Worm (Caenorhabditis elegans) whole organism, mixed stage, embryonic: ENCODE results near the gene rop-1.

ENCODE experiments used
- M03D4.4 ChIP-seq: sonication (generic microtip); optimal IDR thresholded peaks from 2 replicates; lab custom pipeline; 2017; ENCODE audit warnings: mild to moderate bottlenecking, missing genetic modification characterization, missing compliant biosample characterization
- bed-3 ChIP-seq: fragments of 200-800 bp; sonication (Bioruptor generic); optimal IDR thresholded peaks from 3 replicates; lab custom pipeline; 2018; ENCODE audit warnings: mild to moderate bottlenecking, missing genetic modification characterization, moderate library complexity, missing compliant biosample characterization
- blmp-1 ChIP-seq: fragments of 150-350 bp; optimal IDR thresholded peaks from 2 replicates; lab custom pipeline; 2014; ENCODE audit warnings: missing biosample characterization, missing genetic modification characterization
- ceh-43 ChIP-seq: fragments of 200-800 bp; sonication (Bioruptor generic); optimal IDR thresholded peaks from 2 replicates; lab custom pipeline; 2018; ENCODE audit warnings: mild to moderate bottlenecking, missing genetic modification characterization, moderate library complexity, missing compliant biosample characterization
- ceh-83 ChIP-seq: fragments of 200-800 bp; sonication (Bioruptor generic); optimal IDR thresholded peaks from 2 replicates; lab custom pipeline; 2018; ENCODE audit warnings: mild to moderate bottlenecking, missing genetic modification characterization, missing compliant biosample characterization
- cnd-1 ChIP-seq: fragments of 200-800 bp; sonication (Bioruptor generic); optimal IDR thresholded peaks from 2 replicates; lab custom pipeline; 2018; ENCODE audit warnings: mild to moderate bottlenecking, missing genetic modification characterization, missing compliant biosample characterization
- drap-1 ChIP-seq: fragments of 200-800 bp; sonication (Bioruptor generic); optimal IDR thresholded peaks from 3 replicates; lab custom pipeline; 2018; ENCODE audit warnings: mild to moderate bottlenecking, missing genetic modification characterization, missing compliant biosample characterization
- elt-3 ChIP-seq: fragments of 150-350 bp; optimal IDR thresholded peaks from 2 replicates; lab custom pipeline; 2014; ENCODE audit warnings: missing biosample characterization, missing genetic modification characterization
- flh-1 ChIP-seq: fragments of 200-800 bp; sonication (Bioruptor generic); optimal IDR thresholded peaks from 2 replicates; lab custom pipeline; 2018; ENCODE audit warnings: mild to moderate bottlenecking, missing genetic modification characterization, moderate library complexity, missing compliant biosample characterization
- ham-2 ChIP-seq: fragments of 200-800 bp; sonication (Bioruptor generic); optimal IDR thresholded peaks from 2 replicates; lab custom pipeline; 2018; ENCODE audit warnings: mild to moderate bottlenecking, missing genetic modification characterization, missing compliant biosample characterization
- hlh-1 ChIP-seq: fragments of 150-350 bp; optimal IDR thresholded peaks from 2 replicates; lab custom pipeline; 2014; ENCODE audit warnings: missing biosample characterization, missing genetic modification reagents, missing genetic modification characterization
- lin-13 ChIP-seq: fragments of 150-350 bp; optimal IDR thresholded peaks from 2 replicates; lab custom pipeline; 2014; ENCODE audit warnings: missing biosample characterization, missing genetic modification characterization
- lin-32 ChIP-seq: fragments of 200-800 bp; sonication (Bioruptor generic); optimal IDR thresholded peaks from 2 replicates; lab custom pipeline; 2018; ENCODE audit warnings: mild to moderate bottlenecking, missing genetic modification characterization, missing compliant biosample characterization
- lsy-2 ChIP-seq: fragments of 150-350 bp; optimal IDR thresholded peaks from 2 replicates; lab custom pipeline; 2014; ENCODE audit warnings: missing biosample characterization, missing genetic modification characterization
- mab-5 ChIP-seq: fragments of 150-350 bp; optimal IDR thresholded peaks from 2 replicates; lab custom pipeline; 2014; ENCODE audit warnings: missing biosample characterization, missing genetic modification characterization
- mep-1 ChIP-seq: fragments of 150-350 bp; optimal IDR thresholded peaks from 2 replicates; lab custom pipeline; 2017; ENCODE audit warnings: missing biosample characterization, missing genetic modification reagents, missing genetic modification characterization, inconsistent platforms
- mls-2 ChIP-seq: sonication (generic microtip); optimal IDR thresholded peaks from 2 replicates; lab custom pipeline; 2016; ENCODE audit warnings: mild to moderate bottlenecking, missing genetic modification characterization, moderate library complexity, missing compliant biosample characterization
- nhr-12 ChIP-seq: fragments of 150-350 bp; optimal IDR thresholded peaks from 2 replicates; lab custom pipeline; 2014; ENCODE audit warnings: missing biosample characterization, missing genetic modification characterization
- nhr-2 ChIP-seq: fragments of 150-350 bp; optimal IDR thresholded peaks from 2 replicates; lab custom pipeline; 2014; ENCODE audit warnings: missing biosample characterization, missing genetic modification characterization
- nhr-76 ChIP-seq: sonication (generic microtip); optimal IDR thresholded peaks from 2 replicates; lab custom pipeline; 2017; ENCODE audit warnings: missing biosample characterization, missing genetic modification characterization
- sem-2 ChIP-seq: fragments of 200-800 bp; sonication (Bioruptor generic); optimal IDR thresholded peaks from 2 replicates; lab custom pipeline; 2018; ENCODE audit warnings: mild to moderate bottlenecking, missing genetic modification characterization, missing compliant biosample characterization
- snpc-4 ChIP-seq: fragments of 150-350 bp; optimal IDR thresholded peaks from 2 replicates; lab custom pipeline; 2014; ENCODE audit warnings: missing biosample characterization, missing genetic modification characterization
- tbx-8 ChIP-seq: fragments of 200-800 bp; sonication (Bioruptor generic); optimal IDR thresholded peaks from 2 replicates; lab custom pipeline; 2018; ENCODE audit warnings: mild to moderate bottlenecking, missing genetic modification characterization, moderate library complexity, missing compliant biosample characterization
- unc-120 ChIP-seq: sonication (generic microtip); optimal IDR thresholded peaks from 2 replicates; lab custom pipeline; 2017; ENCODE audit warnings: missing genetic modification characterization, missing compliant biosample characterization; ENCODE audit not compliant: poor library complexity, severe bottlenecking
- unc-39 ChIP-seq: fragments of 150-350 bp; optimal IDR thresholded peaks from 2 replicates; lab custom pipeline; 2014; ENCODE audit warnings: missing biosample characterization, missing genetic modification characterization
- unc-62 ChIP-seq: fragments of 150-350 bp; optimal IDR thresholded peaks from 2 replicates; lab custom pipeline; 2014; ENCODE audit warnings: missing biosample characterization, missing genetic modification reagents, missing genetic modification characterization
- zip-8 ChIP-seq: fragments of 150-350 bp; optimal IDR thresholded peaks from 2 replicates; lab custom pipeline; 2014; ENCODE audit warnings: missing biosample characterization, missing genetic modification characterization
- ztf-11 ChIP-seq: fragments of 150-350 bp; optimal IDR thresholded peaks from 2 replicates; lab custom pipeline; 2014; ENCODE audit warnings: missing biosample characterization, missing genetic modification characterization

The rop-1 gene

ce11 chrV:10256050-10256449 lies 1.2 kb upstream of the rop-1 start, which contains the start of gene nhr-232:
nhr-232 (plus strand) TSS chrV:10256170.
- TF ChIP-seq mab-5 (tag; lab: Kevin White, UChicago) (no peak), unc-39 (no peak), tbx-8 (no peak), nhr-12 (tag; lab: Kevin White, UChicago) (no peak), snpc-4 (tag; lab: Kevin White, UChicago) (no peak), ztf-11 (tag; lab: Kevin White, UChicago) (no peak), nhr-2 (tag; lab: Kevin White, UChicago) (no peak), zip-8 (tag; lab: Kevin White, UChicago) (no peak), ham-2 (GFP tag; lab: Kevin White, UChicago) (no peak), unc-120 (no peak), mep-1 (tag; lab: Kevin White, UChicago) (no peak), lin-13 (tag; lab: Kevin White, UChicago) (no peak)

ce11 chrV:10252682-10253081 lies 2.2 kb downstream of the rop-1 start:
- no peak for TF ChIP-seq tbx-8
- TF ChIP-seq ceh-83 (GFP tag; lab: Kevin White, UChicago): no peak
- TF ChIP-seq drap-1: no peak
- no peak for TF ChIP-seq ceh-43 (GFP tag; lab: Kevin White, UChicago)
- TF ChIP-seq mab-5 (tag; lab: Kevin White, UChicago): no peak
- no peak for TF ChIP-seq unc-62 (GFP tag; lab: Kevin White, UChicago)
- TF ChIP-seq nhr-2 (tag; lab: Kevin White, UChicago): no peak
- TF ChIP-seq snpc-4 (tag; lab: Kevin White, UChicago): no peak

ce11 chrV:10249515-10249914 lies 5.3 kb downstream of the rop-1 start:
- TF ChIP-seq ceh-83 (GFP tag; lab: Kevin White, UChicago): no peak
- no peak for TF ChIP-seq nhr-2 (tag; lab: Kevin White, UChicago)
- TF ChIP-seq elt-3 (tag; lab: Kevin White, UChicago): no peak
- no peak for TF ChIP-seq M03D4.4 (tag; lab: Kevin White, UChicago)
- no peak for TF ChIP-seq hlh-1 (tag; lab: Kevin White, UChicago)
- TF ChIP-seq mls-2: no peak
- no peak for TF ChIP-seq mep-1 (tag; lab: Kevin White, UChicago)
- TF ChIP-seq nhr-12 (tag; lab: Kevin White, UChicago): no peak
- TF ChIP-seq, all 35 proteins: peak for 0

ce11 chrV:10248255-10248979 lies 6.4 kb downstream of the rop-1 start, which contains the start of gene akt-1:
akt-1 (plus strand) TSS chrV:10248905.
- TF ChIP-seq zip-8 (tag; lab: Kevin White, UChicago): no peak
- TF ChIP-seq ceh-43 (GFP tag; lab: Kevin White, UChicago): no peak
- no peak for TF ChIP-seq flh-1 (GFP tag; lab: Kevin White, UChicago)
- TF ChIP-seq sem-2 (GFP tag; lab: Kevin White, UChicago): no peak
- TF ChIP-seq unc-39: no peak
- TF ChIP-seq lin-32 (GFP tag; lab: Kevin White, UChicago): no peak
- TF ChIP-seq ceh-83 (GFP tag; lab: Kevin White, UChicago): no peak
- TF ChIP-seq bed-3 (GFP tag; lab: Kevin White, UChicago): no peak

ce11 chrV:10247673-10248239 lies 7.1 kb downstream of the rop-1 start:
- TF ChIP-seq cnd-1 (tag; lab: Kevin White, UChicago): no peak
- TF ChIP-seq ceh-83 (GFP tag; lab: Kevin White, UChicago): no peak
- no peak for TF ChIP-seq lsy-2 (tag; lab: Kevin White, UChicago)
- no peak for TF ChIP-seq nhr-76 (tag; lab: Kevin White, UChicago)
- no peak for TF ChIP-seq ham-2 (GFP tag; lab: Kevin White, UChicago)
- no peak for TF ChIP-seq zip-8 (tag; lab: Kevin White, UChicago)
- no peak for TF ChIP-seq mep-1 (tag; lab: Kevin White, UChicago)
- no peak for TF ChIP-seq nhr-2 (tag; lab: Kevin White, UChicago)
- TF ChIP-seq blmp-1: no peak
- TF ChIP-seq M03D4.4 (tag; lab: Kevin White, UChicago): no peak
- TF ChIP-seq elt-3 (tag; lab: Kevin White, UChicago): no peak
- no peak for TF ChIP-seq mls-2
- TF ChIP-seq ztf-11 (tag; lab: Kevin White, UChicago): no peak
- no peak for TF ChIP-seq ceh-43 (GFP tag; lab: Kevin White, UChicago)
- no peak for TF ChIP-seq hlh-1 (tag; lab: Kevin White, UChicago)
- no peak for TF ChIP-seq unc-39
